Fruit fly (Drosophila melanogaster): ENCODE results near the gene ATP7.

ATP7 gene

DNA sequence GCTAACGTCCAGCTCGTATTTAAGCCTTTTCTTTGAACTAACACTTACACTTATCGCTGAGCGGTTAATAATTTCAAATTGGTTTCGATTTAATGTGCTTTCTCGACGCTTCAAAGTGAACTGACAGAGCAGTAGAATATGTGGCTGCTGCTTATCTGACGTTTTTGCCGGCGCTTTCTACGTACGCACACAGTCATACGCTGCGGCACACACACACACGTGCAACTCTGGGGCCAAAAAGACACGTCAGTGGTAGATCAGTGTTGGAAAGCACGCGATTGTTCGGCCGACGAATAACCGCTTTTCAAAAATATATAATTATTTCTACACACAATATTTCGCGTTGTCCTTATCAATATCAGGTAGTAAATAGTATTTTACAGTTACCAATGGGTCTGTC is 48.6 kb upstream of the ATP7 start (continued):
- TF ChIP-seq CG15336 (GFP tag; IDR thresholded peaks at IDR 0.05) = 0 out of 2 replicates have a peak, but pooled peaks have one; percentile 12

- TF ChIP-seq spab (GFP tag; optimal IDR thresholded peaks at IDR 0.05) (no peak), CG8632 (GFP tag; optimal IDR thresholded peaks at IDR 0.05) (no peak), CG9139 (GFP tag; optimal IDR thresholded peaks at IDR 0.05) (peak; percentile 21), Sox15 (GFP tag; optimal IDR thresholded peaks at IDR 0.05) (no peak), Eip75B (GFP tag; optimal IDR thresholded peaks at IDR 0.05) (no peak), CG8319 (GFP tag; optimal IDR thresholded peaks at IDR 0.05) (no peak), CG10631 (GFP tag; optimal IDR thresholded peaks at IDR 0.05) (peak; percentile 13), Eip93F (GFP tag; optimal IDR thresholded peaks at IDR 0.05) (no peak), Hr4 (GFP tag; optimal IDR thresholded peaks at IDR 0.05) (no peak), Ets21C (GFP tag; optimal IDR thresholded peaks at IDR 0.05) (no peak), CG1621 (tag; optimal IDR thresholded peaks at IDR 0.05) (no peak), dsx (GFP tag; optimal IDR thresholded peaks at IDR 0.05; ENCODE audit: poor library complexity, severe bottlenecking) (peak; percentile 30), CG11294 (GFP tag; IDR thresholded peaks at IDR 0.05) (no peak), CG10669 (GFP tag; optimal IDR thresholded peaks at IDR 0.05) (no peak), CG32006 (GFP tag; optimal IDR thresholded peaks at IDR 0.05) (peak; percentile 0), Blimp-1 (GFP tag; optimal IDR thresholded peaks at IDR 0.05) (no peak), CG15336 (GFP tag; IDR thresholded peaks at IDR 0.05) (peak; percentile 18; the same call in 1 of the 2 replicates), ss (GFP tag; optimal IDR thresholded peaks at IDR 0.05) (peak; percentile 38 to 53), net (GFP tag; optimal IDR thresholded peaks at IDR 0.05) (no peak), Sox102F (GFP tag; optimal IDR thresholded peaks at IDR 0.05) (peak; percentile 42), CG11762 (GFP tag; optimal IDR thresholded peaks at IDR 0.05; ENCODE audit: insufficient read depth) (no peak), Hr38 (GFP tag; optimal IDR thresholded peaks at IDR 0.05) (no peak), fd85E (GFP tag; optimal IDR thresholded peaks at IDR 0.05) (no peak), CG4318 (GFP tag; optimal IDR thresholded peaks at IDR 0.05) (no peak), salr (GFP tag; optimal IDR thresholded peaks at IDR 0.05) (no peak), CG16779 (tag; optimal IDR thresholded peaks at IDR 0.05) (no peak), CG6854 (GFP tag; optimal IDR thresholded peaks at IDR 0.05) (peak; percentile 63), cyc (GFP tag; optimal IDR thresholded peaks at IDR 0.05) (no peak), Met (GFP tag; optimal IDR thresholded peaks at IDR 0.05) (peak; percentile 28), Eip78C (GFP tag) (peak; percentile 81), CG3919 (GFP tag; optimal IDR thresholded peaks at IDR 0.05) (peak; percentile 22), esn (GFP tag; optimal IDR thresholded peaks at IDR 0.05) (peak; percentile 28), CG6792 (GFP tag; optimal IDR thresholded peaks at IDR 0.05) (no peak), fkh (GFP tag; optimal IDR thresholded peaks at IDR 0.05) (peak; percentile 92), CG8119 (GFP tag; IDR thresholded peaks at IDR 0.05) (no peak), Ets96B (tag; optimal IDR thresholded peaks at IDR 0.05) (no peak), svp (GFP tag) (peak; percentile 55), Sox14 (GFP tag; optimal IDR thresholded peaks at IDR 0.05) (no peak), dac (GFP tag; optimal IDR thresholded peaks at IDR 0.05) (no peak), topi (GFP tag; optimal IDR thresholded peaks at IDR 0.05) (peak; percentile 10), CG3032 (tag; optimal IDR thresholded peaks at IDR 0.05) (peak; percentile 13), CG6163 (GFP tag; IDR thresholded peaks at IDR 0.05) (peak; percentile 16; the same call in 1 of the 3 replicates), Lpt (GFP tag; optimal IDR thresholded peaks at IDR 0.05) (no peak), CG34406 (GFP tag; optimal IDR thresholded peaks at IDR 0.05) (peak; percentile 12), CG7368 (GFP tag; optimal IDR thresholded peaks at IDR 0.05) (no peak), achi (GFP tag; optimal IDR thresholded peaks at IDR 0.05) (peak; percentile 11), CG6276 (GFP tag; optimal IDR thresholded peaks at IDR 0.05) (peak; percentile 46), vri (GFP tag; optimal IDR thresholded peaks at IDR 0.05) (peak; percentile 62)
Observed at dm6 chrX:11806867-11807747, 47.7 kb upstream of the ATP7 start, which contains the start of gene Hsc70-3. Gene Hsc70-3, minus strand, starts transcription at chrX:11807117.

Data from whole organism, prepupa.